Fruit fly (Drosophila melanogaster) whole organism, adult: ENCODE data around the gene mRpL12.

ENCODE experiments used
- CG7045 ChIP-seq: fragments of 200-800 bp; sonication (Bioruptor generic); optimal IDR thresholded peaks from 2 replicates; lab custom pipeline; 2017; ENCODE audit warnings: missing biosample characterization, mild to moderate bottlenecking, missing genetic modification characterization
- Mnt ChIP-seq: fragments of 200-800 bp; sonication (Bioruptor generic); optimal IDR thresholded peaks from 2 replicates; lab custom pipeline; 2016; ENCODE audit warnings: missing biosample characterization, mild to moderate bottlenecking, missing genetic modification characterization
- pad ChIP-seq: fragments of 200-800 bp; sonication (Bioruptor generic); optimal IDR thresholded peaks from 3 replicates; lab custom pipeline; 2017; ENCODE audit warnings: missing biosample characterization, missing genetic modification characterization, mild to moderate bottlenecking, moderate library complexity, missing genetic modification reagents

dm6 chr3L:8950955-8951354 lies 5.6 kb upstream of the mRpL12 start:
- TF ChIP-seq Mnt (no peak), CG7045 (no peak), pad (no peak)
